Fruit fly (Drosophila melanogaster) whole organism, embryonic: ENCODE data around the gene CG8993.

Experiments
- B-H2 ChIP-seq: fragments of 200-800 bp; sonication (Bioruptor generic); optimal IDR thresholded peaks from 2 replicates; lab custom pipeline; 2018; ENCODE audit warnings: missing biosample characterization, mild to moderate bottlenecking, missing genetic modification characterization
- C15 ChIP-seq: fragments of 200-800 bp; sonication (Bioruptor generic); IDR thresholded peaks from 3 replicates; pipeline ENCODE4 v1.3.6; 2022; ENCODE audit warnings: missing biosample characterization, missing genetic modification characterization
- CG11085 ChIP-seq: fragments of 200-800 bp; sonication (Bioruptor generic); IDR thresholded peaks from 2 replicates; pipeline ENCODE4 v1.3.6; 2022; ENCODE audit warnings: missing biosample characterization, missing genetic modification characterization
- CG11247 ChIP-seq: fragments of 200-800 bp; sonication (Bioruptor generic); IDR thresholded peaks from 2 replicates; pipeline ENCODE4 v1.3.6; 2022; ENCODE audit warnings: missing biosample characterization, missing genetic modification characterization
- CG11696 ChIP-seq: fragments of 200-800 bp; sonication (Bioruptor generic); IDR thresholded peaks from 2 replicates; pipeline ENCODE4 v1.3.6; 2022; ENCODE audit warnings: missing biosample characterization, missing genetic modification characterization
- CG12659 ChIP-seq: fragments of 200-800 bp; sonication (Bioruptor generic); optimal IDR thresholded peaks from 3 replicates; lab custom pipeline; 2017; ENCODE audit warnings: mild to moderate bottlenecking, missing biosample characterization, missing genetic modification reagents, missing genetic modification characterization
- CG12769 ChIP-seq: fragments of 200-800 bp; sonication (Bioruptor generic); optimal IDR thresholded peaks from 2 replicates; lab custom pipeline; 2019; ENCODE audit warnings: missing biosample characterization, mild to moderate bottlenecking, missing genetic modification characterization, moderate library complexity
- CG14441 ChIP-seq: fragments of 200-800 bp; sonication (Bioruptor generic); IDR thresholded peaks from 2 replicates; pipeline ENCODE4 v1.3.6; 2022; ENCODE audit warnings: missing biosample characterization, missing genetic modification characterization
- CG17328 ChIP-seq: fragments of 200-800 bp; sonication (Bioruptor generic); IDR thresholded peaks from 2 replicates; pipeline ENCODE4 v1.3.6; 2022; ENCODE audit warnings: missing biosample characterization, missing genetic modification characterization
- CG1832 ChIP-seq: fragments of 200-800 bp; sonication (Bioruptor generic); optimal IDR thresholded peaks from 2 replicates; lab custom pipeline; 2017; ENCODE audit warnings: missing biosample characterization, mild to moderate bottlenecking, missing genetic modification characterization, inconsistent platforms
- CG18599 ChIP-seq: fragments of 200-800 bp; sonication (Bioruptor generic); optimal IDR thresholded peaks from 3 replicates; lab custom pipeline; 2017; ENCODE audit warnings: missing biosample characterization, missing genetic modification characterization, mild to moderate bottlenecking, moderate library complexity, missing genetic modification reagents
- CG2678 ChIP-seq: fragments of 200-800 bp; sonication (Bioruptor generic); optimal IDR thresholded peaks from 3 replicates; lab custom pipeline; 2019; ENCODE audit warnings: missing biosample characterization, mild to moderate bottlenecking, missing genetic modification characterization, moderate library complexity
- CG2712 ChIP-seq: fragments of 200-800 bp; optimal IDR thresholded peaks from 3 replicates; lab custom pipeline; 2019; ENCODE audit warnings: missing biosample characterization, mild to moderate bottlenecking, missing genetic modification characterization, moderate library complexity
- CG3163 ChIP-seq: fragments of 200-800 bp; sonication (Bioruptor generic); optimal IDR thresholded peaks from 3 replicates; lab custom pipeline; 2016; ENCODE audit warnings: missing biosample characterization, missing genetic modification characterization
- CG34376 ChIP-seq: fragments of 200-800 bp; sonication (Bioruptor generic); optimal IDR thresholded peaks from 2 replicates; lab custom pipeline; 2018; ENCODE audit warnings: missing biosample characterization, mild to moderate bottlenecking, missing genetic modification characterization
- CG5180 ChIP-seq: fragments of 200-800 bp; sonication (Bioruptor generic); optimal IDR thresholded peaks from 3 replicates; lab custom pipeline; 2017; ENCODE audit warnings: missing biosample characterization, missing genetic modification characterization, mild to moderate bottlenecking, moderate library complexity, missing genetic modification reagents
- CG6254 ChIP-seq: fragments of 200-800 bp; sonication (Bioruptor generic); optimal IDR thresholded peaks from 3 replicates; lab custom pipeline; 2017; ENCODE audit warnings: mild to moderate bottlenecking, missing biosample characterization, missing genetic modification reagents, missing genetic modification characterization
- CG6654 ChIP-seq: fragments of 200-800 bp; sonication (Bioruptor generic); optimal IDR thresholded peaks from 2 replicates; lab custom pipeline; 2017; ENCODE audit warnings: missing biosample characterization, mild to moderate bottlenecking, missing genetic modification characterization
- CG7372 ChIP-seq: fragments of 200-800 bp; sonication (Bioruptor generic); IDR thresholded peaks from 2 replicates; pipeline ENCODE4 v1.3.6; 2022; ENCODE audit warnings: missing biosample characterization, missing genetic modification characterization
- CG8359 ChIP-seq: fragments of 200-800 bp; sonication (Bioruptor generic); optimal IDR thresholded peaks from 2 replicates; lab custom pipeline; 2017; ENCODE audit warnings: missing biosample characterization, mild to moderate bottlenecking, missing genetic modification characterization, borderline replicate concordance
- CG9215 ChIP-seq: fragments of 200-800 bp; sonication (Bioruptor generic); IDR thresholded peaks from 2 replicates; pipeline ENCODE4 v1.3.6; 2022; ENCODE audit warnings: missing biosample characterization, missing genetic modification characterization
- CG9727 ChIP-seq: fragments of 200-800 bp; sonication (Bioruptor generic); optimal IDR thresholded peaks from 3 replicates; lab custom pipeline; 2017; ENCODE audit warnings: missing biosample characterization, mild to moderate bottlenecking, missing genetic modification characterization
- Chrac-16 ChIP-seq: fragments of 200-800 bp; sonication (Bioruptor generic); optimal IDR thresholded peaks from 3 replicates; lab custom pipeline; 2016; ENCODE audit warnings: missing biosample characterization, missing genetic modification characterization
- CoRest ChIP-seq: fragments of 200-800 bp; sonication (Bioruptor generic); optimal IDR thresholded peaks from 3 replicates; lab custom pipeline; 2018; ENCODE audit warnings: missing biosample characterization, mild to moderate bottlenecking, missing genetic modification characterization, moderate library complexity
- Dll ChIP-seq: fragments of 200-800 bp; sonication (Bioruptor generic); IDR thresholded peaks from 4 replicates; pipeline ENCODE4 v1.3.6; 2022; ENCODE audit warnings: missing biosample characterization, missing genetic modification characterization; ENCODE audit not compliant: partially characterized antibody
- E2f2 ChIP-seq: fragments of 200-800 bp; sonication (Bioruptor generic); IDR thresholded peaks from 2 replicates; pipeline ENCODE4 v1.3.6; 2022; ENCODE audit warnings: missing biosample characterization, missing genetic modification characterization
- H2.0 ChIP-seq: fragments of 200-800 bp; sonication (Bioruptor generic); IDR thresholded peaks from 2 replicates; pipeline ENCODE4 v1.3.6; 2022; ENCODE audit warnings: missing biosample characterization, missing genetic modification characterization
- HmgZ ChIP-seq: fragments of 200-800 bp; sonication (Bioruptor generic); optimal IDR thresholded peaks from 2 replicates; lab custom pipeline; 2018; ENCODE audit warnings: missing biosample characterization, mild to moderate bottlenecking, missing genetic modification characterization
- Hr3 ChIP-seq: fragments of 200-800 bp; sonication (Bioruptor generic); optimal IDR thresholded peaks from 3 replicates; lab custom pipeline; 2016; ENCODE audit warnings: missing biosample characterization, missing genetic modification characterization
- Jarid2 ChIP-seq: fragments of 200-800 bp; sonication (Bioruptor generic); optimal IDR thresholded peaks from 3 replicates; lab custom pipeline; 2017; ENCODE audit warnings: mild to moderate bottlenecking, missing biosample characterization, missing genetic modification reagents, missing genetic modification characterization
- Mes4 ChIP-seq: fragments of 200-800 bp; sonication (Bioruptor generic); optimal IDR thresholded peaks from 2 replicates; lab custom pipeline; 2016; ENCODE audit warnings: missing biosample characterization, missing genetic modification characterization
- PHDP ChIP-seq: fragments of 200-800 bp; sonication (Bioruptor generic); optimal IDR thresholded peaks from 3 replicates; lab custom pipeline; 2018; ENCODE audit warnings: missing biosample characterization, mild to moderate bottlenecking, missing genetic modification characterization, moderate library complexity
- abd-A ChIP-seq: fragments of 200-800 bp; sonication (Bioruptor generic); optimal IDR thresholded peaks from 3 replicates; lab custom pipeline; 2019; ENCODE audit warnings: missing biosample characterization, mild to moderate bottlenecking, missing genetic modification characterization, moderate library complexity
- bbx ChIP-seq: fragments of 200-800 bp; sonication (Bioruptor generic); IDR thresholded peaks from 2 replicates; pipeline ENCODE4 v1.3.6; 2022; ENCODE audit warnings: missing biosample characterization, missing genetic modification characterization; ENCODE audit not compliant: partially characterized antibody
- bigmax ChIP-seq: fragments of 200-800 bp; sonication (Bioruptor generic); optimal IDR thresholded peaks from 2 replicates; lab custom pipeline; 2018; ENCODE audit warnings: missing biosample characterization, mild to moderate bottlenecking, missing genetic modification characterization
- cato ChIP-seq: fragments of 200-800 bp; sonication (Bioruptor generic); optimal IDR thresholded peaks from 2 replicates; lab custom pipeline; 2016; ENCODE audit warnings: missing biosample characterization, missing genetic modification characterization, borderline replicate concordance
- chif ChIP-seq, 2 experiments: fragments of 200-800 bp; sonication (Bioruptor generic); optimal IDR thresholded peaks; 3 replicates each; lab custom pipeline; 2016; ENCODE audit warnings: missing biosample characterization in 2 of 2, missing genetic modification characterization in 2 of 2
- dan ChIP-seq: fragments of 200-800 bp; sonication (Bioruptor generic); IDR thresholded peaks from 2 replicates; pipeline ENCODE4 v1.3.6; 2022; ENCODE audit warnings: missing biosample characterization, missing genetic modification characterization
- fd3F ChIP-seq: fragments of 200-800 bp; sonication (Bioruptor generic); optimal IDR thresholded peaks from 2 replicates; lab custom pipeline; 2018; ENCODE audit warnings: missing biosample characterization, mild to moderate bottlenecking, missing genetic modification characterization, moderate library complexity
- gcm ChIP-seq: fragments of 200-800 bp; sonication (Bioruptor generic); optimal IDR thresholded peaks from 2 replicates; lab custom pipeline; 2019; ENCODE audit warnings: missing biosample characterization, mild to moderate bottlenecking, missing genetic modification characterization, moderate library complexity
- lab ChIP-seq: fragments of 200-800 bp; sonication (Bioruptor generic); optimal IDR thresholded peaks from 3 replicates; lab custom pipeline; 2017; ENCODE audit warnings: missing biosample characterization, missing genetic modification characterization, mild to moderate bottlenecking, moderate library complexity, missing genetic modification reagents
- maf-S ChIP-seq: fragments of 200-800 bp; sonication (Bioruptor generic); optimal IDR thresholded peaks from 2 replicates; lab custom pipeline; 2016; ENCODE audit warnings: missing biosample characterization, missing genetic modification characterization
- nerfin-2 ChIP-seq: fragments of 200-800 bp; sonication (Bioruptor generic); IDR thresholded peaks from 2 replicates; pipeline ENCODE4 v1.3.6; 2022; ENCODE audit warnings: missing biosample characterization, missing genetic modification characterization; ENCODE audit not compliant: partially characterized antibody
- nom ChIP-seq: fragments of 200-800 bp; sonication (Bioruptor generic); optimal IDR thresholded peaks from 2 replicates; lab custom pipeline; 2017; ENCODE audit warnings: missing biosample characterization, missing genetic modification characterization, mild to moderate bottlenecking, moderate library complexity, missing genetic modification reagents
- onecut ChIP-seq: fragments of 200-800 bp; sonication (Bioruptor generic); IDR thresholded peaks from 2 replicates; pipeline ENCODE4 v1.3.6; 2022; ENCODE audit warnings: missing biosample characterization, missing genetic modification characterization
- row ChIP-seq: fragments of 200-800 bp; sonication (Bioruptor generic); IDR thresholded peaks from 3 replicates; pipeline ENCODE4 v1.3.6; 2022; ENCODE audit warnings: missing biosample characterization, missing genetic modification characterization
- schlank ChIP-seq: fragments of 200-800 bp; sonication (Bioruptor generic); optimal IDR thresholded peaks from 2 replicates; lab custom pipeline; 2018; ENCODE audit warnings: missing biosample characterization, mild to moderate bottlenecking, missing genetic modification characterization
- sr ChIP-seq: fragments of 200-800 bp; sonication (Bioruptor generic); IDR thresholded peaks from 3 replicates; pipeline ENCODE4 v1.3.6; 2022; ENCODE audit warnings: missing biosample characterization, missing genetic modification characterization
- yki ChIP-seq: fragments of >200 bp; optimal IDR thresholded peaks from 3 replicates; lab custom pipeline; 2018

Gene CG8993

dm6 chr3L:2411564-2412080 is 39.6 kb downstream of the CG8993 start (continued):
- peak; percentile 11 for TF ChIP-seq Chrac-16
- TF ChIP-seq Dll (GFP tag; lab: Robert Waterston, UW) = no peak
- no peak for TF ChIP-seq bbx (GFP tag; lab: Robert Waterston, UW)
- no peak for TF ChIP-seq CG8359 (GFP tag; lab: Kevin White, UChicago)
- TF ChIP-seq CG3163 (GFP tag; lab: Kevin White, UChicago) = peak; percentile 53
- 0 out of 2 replicates have a peak, but pooled peaks have one; percentile 23 for TF ChIP-seq CG11696 (GFP tag; lab: Robert Waterston, UW)
- TF ChIP-seq B-H2 = peak; percentile 40
- no peak for TF ChIP-seq dan (GFP tag; lab: Robert Waterston, UW)
- TF ChIP-seq CG11247 (GFP tag; lab: Robert Waterston, UW) = no peak
- TF ChIP-seq CoRest = peak; percentile 46
- peak; percentile 90 for TF ChIP-seq CG18599
- TF ChIP-seq chif (GFP tag; optimal IDR thresholded peaks at IDR 0.05; lab: Kevin White, UChicago) = no peak
- TF ChIP-seq schlank (tag; lab: Kevin White, UChicago) = no peak
- no peak for TF ChIP-seq nerfin-2 (GFP tag; lab: Robert Waterston, UW)
- peak; percentile 10; the same call in 1 of the 2 replicates for TF ChIP-seq CG17328 (GFP tag; lab: Robert Waterston, UW)
- TF ChIP-seq CG2712 (tag; lab: Kevin White, UChicago) = peak; percentile 30
- no peak for TF ChIP-seq CG6254 (GFP tag; lab: Kevin White, UChicago)
- 0 out of 2 replicates have a peak, but pooled peaks have one; percentile 35 for TF ChIP-seq CG14441
- no peak for TF ChIP-seq abd-A
- TF ChIP-seq CG7372 (GFP tag; lab: Robert Waterston, UW) = peak; percentile 32; the same call in 1 of the 2 replicates
- TF ChIP-seq yki (lab: Kevin White, UChicago) = no peak
- TF ChIP-seq fd3F (GFP tag; lab: Kevin White, UChicago) = peak; percentile 44
- TF ChIP-seq Mes4 (GFP tag; lab: Kevin White, UChicago) = no peak
- TF ChIP-seq HmgZ (tag; lab: Kevin White, UChicago) = peak; percentile 24
- TF ChIP-seq nom = peak; percentile 34
- no peak for TF ChIP-seq gcm (GFP tag; lab: Kevin White, UChicago)
- peak; percentile 86 for TF ChIP-seq CG9215 (GFP tag; lab: Robert Waterston, UW)
- TF ChIP-seq E2f2 (GFP tag; lab: Robert Waterston, UW) = peak; percentile 31; the same call in 1 of the 2 replicates
- TF ChIP-seq CG12659 (GFP tag; lab: Kevin White, UChicago) = peak; percentile 49
- no peak for TF ChIP-seq cato
- TF ChIP-seq CG1832 (GFP tag; lab: Kevin White, UChicago) = no peak
- TF ChIP-seq onecut (GFP tag; lab: Robert Waterston, UW) = 0 out of 2 replicates have a peak, but pooled peaks have one; percentile 12
- no peak for TF ChIP-seq Jarid2 (GFP tag; lab: Kevin White, UChicago)
- TF ChIP-seq Hr3 = no peak
- TF ChIP-seq CG34376 (GFP tag; lab: Kevin White, UChicago) = peak; percentile 42
- 0 out of 3 replicates have a peak, but pooled peaks have one; percentile 10 for TF ChIP-seq C15 (GFP tag; lab: Robert Waterston, UW)
- peak; percentile 77 for TF ChIP-seq lab (GFP tag; lab: Kevin White, UChicago)
- TF ChIP-seq bigmax = no peak
- no peak for TF ChIP-seq CG11085 (GFP tag; lab: Robert Waterston, UW)
- TF ChIP-seq sr = no peak
- TF ChIP-seq CG9727 (GFP tag; lab: Kevin White, UChicago) = peak; percentile 48
- TF ChIP-seq CG5180 = no peak
- TF ChIP-seq CG2678 (tag; lab: Kevin White, UChicago) = peak; percentile 79
- peak; percentile 71 for TF ChIP-seq row (GFP tag; lab: Robert Waterston, UW)
- no peak for TF ChIP-seq H2.0 (GFP tag; lab: Robert Waterston, UW)
- peak; percentile 54 for TF ChIP-seq PHDP (tag; lab: Kevin White, UChicago)
- peak; percentile 43 for TF ChIP-seq CG12769 (tag; lab: Kevin White, UChicago)
- no peak for TF ChIP-seq CG6654
- TF ChIP-seq maf-S (GFP tag; lab: Kevin White, UChicago) = no peak
